Fruit fly (Drosophila melanogaster): ENCODE data around the gene CG5986.

dm6 chr3R:24024123-24024522, 23.5 kb upstream of the CG5986 start:
- no peak for TF ChIP-seq psq (optimal IDR thresholded peaks at IDR 0.05)
- TF ChIP-seq insv (optimal IDR thresholded peaks at IDR 0.05): no peak
- TF ChIP-seq ttk (optimal IDR thresholded peaks at IDR 0.05): no peak
- no peak for TF ChIP-seq h (optimal IDR thresholded peaks at IDR 0.05)
- TF ChIP-seq Sin3A (optimal IDR thresholded peaks at IDR 0.05): no peak
- no peak for TF ChIP-seq Myc (optimal IDR thresholded peaks at IDR 0.05)

Data from Kc167 (cell line).